Worm (Caenorhabditis elegans) whole organism, L2 larva: ENCODE measurements around the gene lurp-3.

Source experiments
- C34F6.9 ChIP-seq: fragments of 150-350 bp; optimal IDR thresholded peaks from 2 replicates; lab custom pipeline; 2014; ENCODE audit warnings: missing biosample characterization, missing genetic modification characterization
- F13H6.1 ChIP-seq: sonication (generic microtip); optimal IDR thresholded peaks from 2 replicates; lab custom pipeline; 2016; ENCODE audit warnings: missing genetic modification characterization, missing compliant biosample characterization
- Y55F3AM.14 ChIP-seq: fragments of 200-800 bp; sonication (Bioruptor generic); optimal IDR thresholded peaks from 2 replicates; lab custom pipeline; 2018; ENCODE audit warnings: mild to moderate bottlenecking, missing genetic modification characterization, missing compliant biosample characterization
- ZK546.5 ChIP-seq: sonication (generic microtip); optimal IDR thresholded peaks from 2 replicates; lab custom pipeline; 2017; ENCODE audit warnings: missing biosample characterization, missing genetic modification characterization
- alr-1 ChIP-seq: fragments of 150-350 bp; optimal IDR thresholded peaks from 2 replicates; lab custom pipeline; 2014; ENCODE audit warnings: missing biosample characterization, missing genetic modification characterization
- aly-2 ChIP-seq: fragments of 150-350 bp; optimal IDR thresholded peaks from 2 replicates; lab custom pipeline; 2014; ENCODE audit warnings: missing biosample characterization, missing genetic modification characterization
- ama-1 ChIP-seq: fragments of 150-350 bp; optimal IDR thresholded peaks from 2 replicates; lab custom pipeline; 2018; ENCODE audit warnings: inconsistent platforms
- blmp-1 ChIP-seq: sonication (generic microtip); optimal IDR thresholded peaks from 2 replicates; lab custom pipeline; 2017; ENCODE audit warnings: missing genetic modification characterization, mild to moderate bottlenecking, missing compliant biosample characterization, antibody characterized with exemption, moderate library complexity; ENCODE audit not compliant: insufficient read depth
- ceh-16 ChIP-seq: fragments of 150-350 bp; optimal IDR thresholded peaks from 2 replicates; lab custom pipeline; 2014; ENCODE audit warnings: missing biosample characterization, missing genetic modification characterization
- ceh-82 ChIP-seq: fragments of 150-350 bp; optimal IDR thresholded peaks from 2 replicates; lab custom pipeline; 2014; ENCODE audit warnings: missing biosample characterization, missing genetic modification characterization
- dmd-4 ChIP-seq: sonication (generic microtip); optimal IDR thresholded peaks from 2 replicates; lab custom pipeline; 2017; ENCODE audit warnings: missing biosample characterization, missing genetic modification characterization
- egl-27 ChIP-seq: sonication (generic microtip); optimal IDR thresholded peaks from 3 replicates; lab custom pipeline; 2017; ENCODE audit warnings: missing biosample characterization, missing genetic modification reagents, missing genetic modification characterization
- elt-1 ChIP-seq: fragments of 150-350 bp; optimal IDR thresholded peaks from 2 replicates; lab custom pipeline; 2014; ENCODE audit warnings: missing biosample characterization, missing genetic modification characterization
- fos-1 ChIP-seq: fragments of 150-350 bp; optimal IDR thresholded peaks from 2 replicates; lab custom pipeline; 2014; ENCODE audit warnings: missing biosample characterization, missing genetic modification characterization
- gmeb-1 ChIP-seq: fragments of 150-350 bp; optimal IDR thresholded peaks from 2 replicates; lab custom pipeline; 2014; ENCODE audit warnings: missing biosample characterization, missing genetic modification characterization
- lin-11 ChIP-seq: fragments of 150-350 bp; sonication (generic microtip); optimal IDR thresholded peaks from 2 replicates; lab custom pipeline; 2014; ENCODE audit warnings: missing biosample characterization, missing genetic modification characterization, inconsistent platforms, mixed read lengths
- lin-39 ChIP-seq: fragments of 150-350 bp; optimal IDR thresholded peaks from 2 replicates; lab custom pipeline; 2014; ENCODE audit warnings: missing biosample characterization, missing genetic modification reagents, missing genetic modification characterization
- mab-5 ChIP-seq: fragments of 150-350 bp; optimal IDR thresholded peaks from 2 replicates; lab custom pipeline; 2014; ENCODE audit warnings: missing biosample characterization, missing genetic modification characterization
- mbf-1 ChIP-seq: sonication (generic microtip); optimal IDR thresholded peaks from 2 replicates; lab custom pipeline; 2017; ENCODE audit warnings: missing biosample characterization, missing genetic modification characterization
- mdl-1 ChIP-seq, 2 experiments: fragments of 150-350 bp in 1 of 2; sonication (generic microtip) in 1 of 2; optimal IDR thresholded peaks; 2 replicates each; lab custom pipeline; 2017; ENCODE audit warnings: missing biosample characterization in 2 of 2, missing genetic modification characterization in 2 of 2
- nhr-10 ChIP-seq: sonication (generic microtip); optimal IDR thresholded peaks from 2 replicates; lab custom pipeline; 2017; ENCODE audit warnings: missing biosample characterization, missing genetic modification characterization
- nhr-11 ChIP-seq: fragments of 150-350 bp; optimal IDR thresholded peaks from 2 replicates; lab custom pipeline; 2014; ENCODE audit warnings: missing biosample characterization, missing genetic modification characterization
- nhr-129 ChIP-seq: fragments of 150-350 bp; optimal IDR thresholded peaks from 2 replicates; lab custom pipeline; 2014; ENCODE audit warnings: missing biosample characterization, missing genetic modification characterization
- nhr-21 ChIP-seq: fragments of 150-350 bp; optimal IDR thresholded peaks from 2 replicates; lab custom pipeline; 2014; ENCODE audit warnings: missing biosample characterization, missing genetic modification characterization
- nhr-23 ChIP-seq: fragments of 150-350 bp; optimal IDR thresholded peaks from 2 replicates; lab custom pipeline; 2014; ENCODE audit warnings: missing biosample characterization, missing genetic modification reagents, missing genetic modification characterization
- nhr-237 ChIP-seq: fragments of 150-350 bp; optimal IDR thresholded peaks from 2 replicates; lab custom pipeline; 2014; ENCODE audit warnings: missing biosample characterization, missing genetic modification characterization
- nhr-25 ChIP-seq: fragments of 150-350 bp; sonication (generic microtip); optimal IDR thresholded peaks from 3 replicates; lab custom pipeline; 2014; ENCODE audit warnings: missing biosample characterization, missing genetic modification characterization
- nhr-6 ChIP-seq: fragments of 150-350 bp; optimal IDR thresholded peaks from 2 replicates; lab custom pipeline; 2014; ENCODE audit warnings: missing biosample characterization, missing genetic modification characterization
- peb-1 ChIP-seq: fragments of 150-350 bp; optimal IDR thresholded peaks from 2 replicates; lab custom pipeline; 2014; ENCODE audit warnings: missing biosample characterization, missing genetic modification characterization
- snpc-4 ChIP-seq: fragments of 150-350 bp; optimal IDR thresholded peaks from 2 replicates; lab custom pipeline; 2014; ENCODE audit warnings: missing biosample characterization, missing genetic modification characterization
- unc-39 ChIP-seq: fragments of 150-350 bp; optimal IDR thresholded peaks from 2 replicates; lab custom pipeline; 2014; ENCODE audit warnings: missing biosample characterization, missing genetic modification characterization
- unc-55 ChIP-seq: fragments of 150-350 bp; sonication (generic microtip); optimal IDR thresholded peaks from 3 replicates; lab custom pipeline; 2014; ENCODE audit warnings: missing biosample characterization, missing genetic modification reagents, missing genetic modification characterization
- zag-1 ChIP-seq: fragments of 150-350 bp; optimal IDR thresholded peaks from 2 replicates; lab custom pipeline; 2014; ENCODE audit warnings: missing biosample characterization, missing genetic modification characterization
- ztf-1 ChIP-seq: fragments of 200-800 bp; sonication (Bioruptor generic); conservative IDR thresholded peaks from 2 replicates; pipeline ENCODE4 v1.3.6; 2022; ENCODE audit warnings: missing genetic modification characterization, missing compliant biosample characterization
- ztf-11 ChIP-seq: sonication (generic microtip); optimal IDR thresholded peaks from 2 replicates; lab custom pipeline; 2017; ENCODE audit warnings: missing biosample characterization, missing genetic modification characterization

Gene lurp-3

ce11 chrV:13432364-13432763, 23.2 kb upstream of the lurp-3 start, which contains the start of gene srd-17:
Gene srd-17, minus strand, starts transcription at chrV:13432714.
- no peak for TF ChIP-seq ceh-16
- TF ChIP-seq ztf-1 (GFP tag; lab: Robert Waterston, UW) = no peak
- no peak for TF ChIP-seq nhr-10
- TF ChIP-seq gmeb-1 (tag; lab: Kevin White, UChicago) = no peak
- TF ChIP-seq snpc-4 (tag; lab: Kevin White, UChicago) = no peak
- no peak for TF ChIP-seq peb-1
- TF ChIP-seq blmp-1 (tag; lab: Kevin White, UChicago) = no peak
- no peak for TF ChIP-seq zag-1 (tag; lab: Kevin White, UChicago)
- TF ChIP-seq C34F6.9 (tag; lab: Kevin White, UChicago) = no peak
- no peak for TF ChIP-seq Y55F3AM.14 (GFP tag; lab: Kevin White, UChicago)
- no peak for TF ChIP-seq nhr-25 (tag; lab: Kevin White, UChicago)
- no peak for TF ChIP-seq nhr-6 (tag; lab: Kevin White, UChicago)
- no peak for TF ChIP-seq dmd-4 (tag; lab: Kevin White, UChicago)
- TF ChIP-seq aly-2 (tag; lab: Kevin White, UChicago) = no peak
- no peak for TF ChIP-seq ztf-11 (tag; lab: Kevin White, UChicago)
- no peak for TF ChIP-seq fos-1 (tag; lab: Kevin White, UChicago)
- no peak for TF ChIP-seq nhr-23 (tag; lab: Kevin White, UChicago)
- TF ChIP-seq ZK546.5 (tag; lab: Kevin White, UChicago) = no peak
- no peak for TF ChIP-seq alr-1
- TF ChIP-seq nhr-237 (tag; lab: Kevin White, UChicago) = no peak

ce11 chrV:13437473-13438074, 18.0 kb upstream of the lurp-3 start, which contains the start of gene mes-4:
Gene mes-4, minus strand, starts transcription at chrV:13437545.
- TF ChIP-seq ama-1 (lab: Kevin White, UChicago) (no peak), nhr-6 (tag; lab: Kevin White, UChicago) (no peak), gmeb-1 (tag; lab: Kevin White, UChicago) (peak; percentile 49), nhr-21 (no peak), zag-1 (tag; lab: Kevin White, UChicago) (no peak)

ce11 chrV:13441661-13442060, 13.9 kb upstream of the lurp-3 start, which contains the start of gene col-162:
Gene col-162, plus strand, starts transcription at chrV:13441961.
- TF ChIP-seq elt-1 (tag; lab: Kevin White, UChicago) (no peak), egl-27 (tag; lab: Kevin White, UChicago) (no peak), dmd-4 (tag; lab: Kevin White, UChicago) (no peak), unc-39 (tag; lab: Kevin White, UChicago) (no peak), unc-55 (GFP tag; lab: Kevin White, UChicago) (no peak), nhr-129 (tag; lab: Kevin White, UChicago) (no peak), F13H6.1 (no peak), gmeb-1 (tag; lab: Kevin White, UChicago) (no peak), mbf-1 (tag; lab: Kevin White, UChicago) (no peak), lin-11 (tag; lab: Kevin White, UChicago) (no peak), nhr-11 (no peak), ama-1 (lab: Kevin White, UChicago) (no peak)

- TF ChIP-seq nhr-237 (tag; lab: Kevin White, UChicago) (no peak), fos-1 (tag; lab: Kevin White, UChicago) (no peak), mbf-1 (tag; lab: Kevin White, UChicago) (no peak), ceh-16 (no peak), nhr-6 (tag; lab: Kevin White, UChicago) (no peak), ZK546.5 (tag; lab: Kevin White, UChicago) (no peak), lin-39 (tag; lab: Kevin White, UChicago) (no peak), mdl-1 (tag; optimal IDR thresholded peaks at IDR 0.05; lab: Kevin White, UChicago) (no peak), mab-5 (tag; lab: Kevin White, UChicago) (no peak), ceh-82 (tag; lab: Kevin White, UChicago) (no peak), ama-1 (lab: Kevin White, UChicago) (no peak)
Measured at ce11 chrV:13442819-13443218, 12.7 kb upstream of the lurp-3 start.
